Worm (Caenorhabditis elegans): Measurements from ENCODE around the gene fipr-4.

DNA sequence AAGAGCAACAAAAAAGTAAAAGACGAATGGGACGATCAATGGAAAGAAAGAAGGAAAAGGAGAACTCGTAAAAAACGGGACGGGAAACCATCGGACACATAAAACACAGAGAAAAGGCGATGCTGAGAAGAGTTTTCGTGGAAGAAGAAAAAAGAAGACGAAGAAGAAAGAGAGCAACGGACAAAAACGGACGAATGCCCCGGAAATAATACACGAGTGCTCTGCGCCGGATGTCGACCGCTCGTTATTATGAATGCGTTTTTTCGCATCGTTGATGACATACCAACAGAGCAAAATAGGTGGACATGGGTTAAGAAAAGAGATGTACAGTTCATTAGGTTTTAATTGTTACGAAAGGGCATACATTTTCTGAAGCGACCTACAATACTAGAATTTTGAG is 47.4 kb upstream of the fipr-4 start, which contains the start of gene Y22F5A.11:
- no peak for TF ChIP-seq ets-4 (tag; optimal IDR thresholded peaks at IDR 0.05)
- TF ChIP-seq mec-3 (tag; optimal IDR thresholded peaks at IDR 0.05; ENCODE audit: borderline replicate concordance) = no peak
- TF ChIP-seq fkh-10 (GFP tag; optimal IDR thresholded peaks at IDR 0.05) = no peak
